Worm (Caenorhabditis elegans): ENCODE measurements around the gene ugt-51.

- TF ChIP-seq flt-1 (GFP tag; IDR thresholded peaks at IDR 0.05), result no peak
- no peak for TF ChIP-seq ref-1 (GFP tag; conservative IDR thresholded peaks at IDR 0.05)
- TF ChIP-seq tab-1 (GFP tag; IDR thresholded peaks at IDR 0.05), result no peak
- TF ChIP-seq ztf-23 (GFP tag; IDR thresholded peaks at IDR 0.05), result no peak
These were observed 17.4 kb upstream of the ugt-51 start, which contains the start of gene abu-8 for ce11 chrV:5194508-5194907.
